Worm (Caenorhabditis elegans) whole organism, L4 larva: ENCODE results near the gene pak-1.

Source experiments
- Y105C5A.15 ChIP-seq: fragments of 200-800 bp; sonication (Bioruptor generic); IDR thresholded peaks from 2 replicates; pipeline ENCODE4 v1.3.6; 2022; ENCODE audit warnings: missing genetic modification characterization, missing compliant biosample characterization
- Y48G9A.11 ChIP-seq: fragments of 200-800 bp; sonication (Bioruptor generic); IDR thresholded peaks from 2 replicates; pipeline ENCODE4 v1.3.6; 2022; ENCODE audit warnings: missing genetic modification reagents, missing genetic modification characterization, missing compliant biosample characterization
- ZK337.2 ChIP-seq: fragments of 200-800 bp; sonication (Bioruptor generic); IDR thresholded peaks from 2 replicates; pipeline ENCODE4 v1.3.6; 2022; ENCODE audit warnings: missing genetic modification reagents, missing genetic modification characterization, missing compliant biosample characterization
- ZK546.5 ChIP-seq, 2 experiments: sonication (generic microtip); optimal IDR thresholded peaks; 2 replicates each; lab custom pipeline; 2017; ENCODE audit warnings: missing biosample characterization in 2 of 2, missing genetic modification characterization in 2 of 2
- aha-1 ChIP-seq: fragments of 150-350 bp; peaks from one replicate; lab custom pipeline; 2014; ENCODE audit warnings: missing biosample characterization, missing genetic modification characterization
- ceh-44 ChIP-seq: fragments of 200-800 bp; sonication (Bioruptor generic); IDR thresholded peaks from 2 replicates; pipeline ENCODE4 v1.3.6; 2022; ENCODE audit warnings: missing genetic modification reagents, missing genetic modification characterization, missing compliant biosample characterization
- ces-1 ChIP-seq: fragments of 150-350 bp; sonication (generic microtip); optimal IDR thresholded peaks from 4 replicates; lab custom pipeline; 2014; ENCODE audit warnings: missing biosample characterization, missing genetic modification reagents, missing genetic modification characterization
- cey-2 ChIP-seq: sonication (generic microtip); optimal IDR thresholded peaks from 3 replicates; lab custom pipeline; 2017; ENCODE audit warnings: missing genetic modification characterization, mild to moderate bottlenecking, missing compliant biosample characterization, antibody characterized with exemption, borderline replicate concordance; ENCODE audit not compliant: insufficient read depth
- daf-16 ChIP-seq, 3 experiments: sonication (generic microtip); optimal IDR thresholded peaks; 2 replicates each; lab custom pipeline; 2016 to 2017; ENCODE audit warnings: missing genetic modification characterization in 3 of 3, missing genetic modification reagents in 3 of 3, mild to moderate bottlenecking in 2 of 3, missing compliant biosample characterization in 2 of 3, missing biosample characterization in 1 of 3, moderate library complexity in 1 of 3
- dmd-6 ChIP-seq: fragments of 200-800 bp; sonication (Bioruptor generic); IDR thresholded peaks from 2 replicates; pipeline ENCODE4 v1.3.6; 2022; ENCODE audit warnings: missing genetic modification reagents, missing genetic modification characterization, missing compliant biosample characterization
- dmd-9 ChIP-seq: fragments of 200-800 bp; sonication (Bioruptor generic); IDR thresholded peaks from 2 replicates; pipeline ENCODE4 v1.3.6; 2022; ENCODE audit warnings: missing genetic modification reagents, missing genetic modification characterization, missing compliant biosample characterization
- dve-1 ChIP-seq: sonication (generic microtip); optimal IDR thresholded peaks from 2 replicates; lab custom pipeline; 2017; ENCODE audit warnings: antibody characterized with exemption, mild to moderate bottlenecking, missing genetic modification characterization, missing compliant biosample characterization; ENCODE audit not compliant: insufficient read depth
- egl-27 ChIP-seq: sonication (generic microtip); optimal IDR thresholded peaks from 3 replicates; lab custom pipeline; 2017; ENCODE audit warnings: missing biosample characterization, missing genetic modification reagents, missing genetic modification characterization
- fkh-10 ChIP-seq: fragments of 150-350 bp; optimal IDR thresholded peaks from 2 replicates; lab custom pipeline; 2014; ENCODE audit warnings: missing biosample characterization, missing genetic modification reagents, missing genetic modification characterization
- gei-8 ChIP-seq: fragments of 200-800 bp; sonication (Bioruptor generic); optimal IDR thresholded peaks from 2 replicates; lab custom pipeline; 2018; ENCODE audit warnings: mild to moderate bottlenecking, missing genetic modification characterization, missing compliant biosample characterization
- hlh-11 ChIP-seq: fragments of 200-800 bp; sonication (Bioruptor generic); optimal IDR thresholded peaks from 2 replicates; lab custom pipeline; 2018; ENCODE audit warnings: mild to moderate bottlenecking, missing genetic modification characterization, missing compliant biosample characterization
- hlh-30 ChIP-seq: sonication (generic microtip); optimal IDR thresholded peaks from 2 replicates; lab custom pipeline; 2017; ENCODE audit warnings: antibody characterized with exemption, mild to moderate bottlenecking, missing genetic modification characterization, missing compliant biosample characterization; ENCODE audit not compliant: insufficient read depth
- lin-13 ChIP-seq: fragments of 150-350 bp; optimal IDR thresholded peaks from 2 replicates; lab custom pipeline; 2014; ENCODE audit warnings: missing biosample characterization, missing genetic modification reagents, missing genetic modification characterization
- lin-38 ChIP-seq: fragments of 200-800 bp; sonication (Bioruptor generic); IDR thresholded peaks from 2 replicates; pipeline ENCODE4 v1.3.6; 2022; ENCODE audit warnings: missing genetic modification reagents, missing genetic modification characterization, missing compliant biosample characterization
- madf-5 ChIP-seq, 2 experiments: fragments of 200-800 bp; sonication (Bioruptor generic); IDR thresholded peaks; 2 replicates each; pipeline ENCODE4 v1.3.6; 2022; ENCODE audit warnings: missing compliant biosample characterization in 2 of 2, missing genetic modification characterization in 2 of 2
- mdl-1 ChIP-seq, 2 experiments: fragments of 150-350 bp in 1 of 2; sonication (generic microtip) in 1 of 2; optimal IDR thresholded peaks; 2 replicates each; lab custom pipeline; 2014 to 2017; ENCODE audit warnings: missing biosample characterization in 2 of 2, missing genetic modification characterization in 2 of 2
- mep-1 ChIP-seq: fragments of 150-350 bp; sonication (generic microtip); optimal IDR thresholded peaks from 3 replicates; lab custom pipeline; 2014; ENCODE audit warnings: missing biosample characterization, missing genetic modification characterization
- nhr-10 ChIP-seq: fragments of 150-350 bp; optimal IDR thresholded peaks from 2 replicates; lab custom pipeline; 2014; ENCODE audit warnings: missing biosample characterization, missing genetic modification characterization
- nhr-102 ChIP-seq: sonication (generic microtip); optimal IDR thresholded peaks from 2 replicates; lab custom pipeline; 2016; ENCODE audit warnings: mild to moderate bottlenecking, missing genetic modification characterization, moderate library complexity, missing compliant biosample characterization
- nhr-25 ChIP-seq: sonication (generic microtip); optimal IDR thresholded peaks from 2 replicates; lab custom pipeline; 2017; ENCODE audit warnings: missing genetic modification characterization, mild to moderate bottlenecking, missing compliant biosample characterization, antibody characterized with exemption, moderate library complexity, borderline replicate concordance; ENCODE audit not compliant: insufficient read depth
- nhr-28 ChIP-seq: fragments of 150-350 bp; optimal IDR thresholded peaks from 2 replicates; lab custom pipeline; 2014; ENCODE audit warnings: missing biosample characterization, missing genetic modification characterization
- nhr-48 ChIP-seq: sonication (generic microtip); optimal IDR thresholded peaks from 2 replicates; lab custom pipeline; 2016; ENCODE audit warnings: mild to moderate bottlenecking, missing genetic modification characterization, missing compliant biosample characterization
- pha-4 ChIP-seq, 2 experiments: fragments of 150-350 bp in 1 of 2; fragments of 200-800 bp in 1 of 2; sonication (Bioruptor generic) in 1 of 2; IDR thresholded peaks in 1 of 2; optimal IDR thresholded peaks in 1 of 2; 2 replicates each; pipeline versions ENCODE4 v1.3.6 to Lab custom; 2014 to 2022; ENCODE audit warnings: missing genetic modification characterization in 2 of 2, missing genetic modification reagents in 2 of 2, missing biosample characterization in 1 of 2, missing compliant biosample characterization in 1 of 2
- php-3 ChIP-seq: fragments of 200-800 bp; sonication (Bioruptor generic); IDR thresholded peaks from 2 replicates; pipeline ENCODE4 v1.3.6; 2022; ENCODE audit warnings: missing genetic modification reagents, missing genetic modification characterization, missing compliant biosample characterization
- pqm-1 ChIP-seq: sonication (generic microtip); optimal IDR thresholded peaks from 2 replicates; lab custom pipeline; 2017; ENCODE audit warnings: missing biosample characterization, missing genetic modification characterization
- rbr-2 ChIP-seq: sonication (generic microtip); optimal IDR thresholded peaks from 2 replicates; lab custom pipeline; 2016; ENCODE audit warnings: missing genotype, missing genetic modification characterization, missing compliant biosample characterization
- saeg-2 ChIP-seq: fragments of 200-800 bp; sonication (Bioruptor generic); IDR thresholded peaks from 2 replicates; pipeline ENCODE4 v1.3.6; 2022; ENCODE audit warnings: missing genetic modification reagents, missing genetic modification characterization, missing compliant biosample characterization
- sdz-12 ChIP-seq: fragments of 200-800 bp; sonication (Bioruptor generic); optimal IDR thresholded peaks from 2 replicates; lab custom pipeline; 2018; ENCODE audit warnings: mild to moderate bottlenecking, missing genetic modification characterization, missing compliant biosample characterization
- spr-1 ChIP-seq: sonication (generic microtip); optimal IDR thresholded peaks from 2 replicates; lab custom pipeline; 2016; ENCODE audit warnings: mild to moderate bottlenecking, missing genetic modification characterization, missing compliant biosample characterization
- spr-3 ChIP-seq: fragments of 200-800 bp; sonication (Bioruptor generic); optimal IDR thresholded peaks from 2 replicates; lab custom pipeline; 2018; ENCODE audit warnings: mild to moderate bottlenecking, missing genetic modification characterization, missing compliant biosample characterization
- unc-130 ChIP-seq: sonication (generic microtip); optimal IDR thresholded peaks from 2 replicates; lab custom pipeline; 2016; ENCODE audit warnings: missing genetic modification reagents, missing genetic modification characterization, missing compliant biosample characterization
- unc-62 ChIP-seq, 3 experiments: fragments of 150-350 bp in 1 of 3; sonication (generic microtip); optimal IDR thresholded peaks in 2 of 3; peaks in 1 of 3; 1 replicate in 1 of 3; 2 replicates in 2 of 3; lab custom pipeline; 2014 to 2017; ENCODE audit warnings: missing biosample characterization in 3 of 3, missing genetic modification characterization in 3 of 3, missing genetic modification reagents in 3 of 3, missing genotype in 1 of 3
- vab-7 ChIP-seq: fragments of 200-800 bp; sonication (Bioruptor generic); IDR thresholded peaks from 2 replicates; pipeline ENCODE4 v1.3.6; 2022; ENCODE audit warnings: missing genetic modification reagents, missing genetic modification characterization, missing compliant biosample characterization
- zip-2 ChIP-seq: fragments of 150-350 bp; optimal IDR thresholded peaks from 2 replicates; lab custom pipeline; 2014; ENCODE audit warnings: missing biosample characterization, missing genetic modification characterization
- ztf-7 ChIP-seq: fragments of 150-350 bp; optimal IDR thresholded peaks from 2 replicates; lab custom pipeline; 2014; ENCODE audit warnings: missing biosample characterization, missing genetic modification characterization

The pak-1 gene

DNA sequence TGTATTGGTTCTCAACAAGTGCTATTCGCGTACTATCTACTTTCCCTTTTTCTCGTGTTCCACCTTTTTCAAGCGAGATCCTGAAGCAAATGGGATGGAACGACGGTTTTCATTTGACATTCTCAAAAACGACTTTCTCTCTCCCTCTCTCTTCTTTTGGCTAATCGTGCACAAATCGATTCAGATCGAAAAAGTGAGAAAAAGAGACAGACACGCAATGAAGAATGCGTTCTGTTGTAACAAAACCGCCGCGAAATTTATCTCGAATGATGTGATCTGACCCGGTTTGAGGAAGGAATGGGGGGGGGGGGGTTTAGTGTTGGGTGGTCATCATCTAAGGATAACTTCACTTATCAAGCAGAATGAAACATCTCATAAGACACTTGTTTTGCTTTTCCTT is 16.0 kb upstream of the pak-1 start:
- TF ChIP-seq ceh-44 (GFP tag; lab: Robert Waterston, UW) (no peak), nhr-25 (no peak), dmd-9 (no peak), hlh-11 (tag; lab: Kevin White, UChicago) (peak; percentile 25), ZK546.5 (tag; optimal IDR thresholded peaks at IDR 0.05; lab: Kevin White, UChicago) (no peak), egl-27 (tag; lab: Kevin White, UChicago) (no peak), spr-1 (tag; lab: Kevin White, UChicago) (no peak), cey-2 (tag; lab: Kevin White, UChicago) (no peak), mdl-1 (tag; optimal IDR thresholded peaks at IDR 0.05; lab: Kevin White, UChicago) (peak in 1 of 2 experiments; percentile 23), ZK337.2 (GFP tag; lab: Robert Waterston, UW) (no peak), fkh-10 (GFP tag; lab: Kevin White, UChicago) (no peak), lin-38 (GFP tag; lab: Robert Waterston, UW) (no peak), hlh-30 (tag; lab: Kevin White, UChicago) (peak; percentile 9), rbr-2 (no peak), pha-4 (GFP tag; IDR thresholded peaks at IDR 0.05; lab: Robert Waterston, UW) (no peak), pha-4 (tag; optimal IDR thresholded peaks at IDR 0.05; lab: Kevin White, UChicago) (no peak), unc-130 (GFP tag; lab: Kevin White, UChicago) (no peak), madf-5 (GFP tag; IDR thresholded peaks at IDR 0.05; lab: Robert Waterston, UW) (no peak), php-3 (GFP tag; lab: Robert Waterston, UW) (no peak), lin-13 (no peak), sdz-12 (GFP tag; lab: Kevin White, UChicago) (no peak), ces-1 (GFP tag; lab: Kevin White, UChicago) (no peak)

DNA sequence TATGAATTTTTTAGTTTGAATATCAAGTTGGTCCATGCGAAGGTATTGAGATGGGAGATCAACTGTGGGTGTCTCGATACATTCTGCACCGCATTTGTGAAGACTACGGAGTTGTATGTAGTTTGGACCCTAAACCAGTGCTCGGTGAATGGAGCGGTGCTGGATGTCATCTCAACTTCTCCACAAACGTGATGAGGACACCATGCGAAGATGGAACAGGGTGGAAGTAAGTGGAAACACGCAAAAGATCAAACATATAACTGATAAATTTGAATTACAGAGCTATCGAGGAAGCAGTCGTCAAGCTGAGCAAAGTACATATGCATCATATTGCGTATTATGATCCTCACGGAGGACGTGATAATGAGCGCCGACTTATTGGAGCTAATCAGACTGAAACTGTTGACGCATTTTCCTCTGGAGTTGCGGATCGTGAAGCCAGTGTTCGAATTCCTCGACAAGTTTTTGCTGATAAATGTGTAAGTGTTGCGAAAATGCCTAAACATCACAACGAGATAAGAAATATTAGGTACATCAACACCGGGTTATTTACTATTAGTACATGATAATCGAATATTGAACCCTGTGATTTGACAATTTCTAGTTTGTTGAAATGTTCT is 10.9 kb upstream of the pak-1 start:
- TF ChIP-seq saeg-2 (GFP tag; lab: Robert Waterston, UW): no peak
- TF ChIP-seq nhr-48 (tag; lab: Kevin White, UChicago): peak; percentile 77
- TF ChIP-seq nhr-28 (tag; lab: Kevin White, UChicago): peak; percentile 47
- peak; percentile 49 for TF ChIP-seq nhr-10 (tag; lab: Kevin White, UChicago)
- TF ChIP-seq hlh-11 (tag; lab: Kevin White, UChicago): peak; percentile 64
- no peak for TF ChIP-seq Y105C5A.15 (GFP tag; lab: Robert Waterston, UW)
- peak; percentile 94 for TF ChIP-seq aha-1 (tag; lab: Kevin White, UChicago)
- TF ChIP-seq mep-1: peak; percentile 12
- no peak for TF ChIP-seq ZK337.2 (GFP tag; lab: Robert Waterston, UW)
- peak in 1 of 2 experiments; percentile 92 for TF ChIP-seq unc-62 (GFP tag; optimal IDR thresholded peaks at IDR 0.05 in 1 of 2; lab: Kevin White, UChicago)
- TF ChIP-seq unc-62 (tag; optimal IDR thresholded peaks at IDR 0.05; lab: Kevin White, UChicago): no peak
- TF ChIP-seq ztf-7 (tag; lab: Kevin White, UChicago): peak; percentile 91
- peak; percentile 55 for TF ChIP-seq dmd-6 (GFP tag; lab: Robert Waterston, UW)
- no peak for TF ChIP-seq spr-3
- TF ChIP-seq vab-7: no peak
- TF ChIP-seq Y48G9A.11 (GFP tag; lab: Robert Waterston, UW): no peak
- peak; percentile 51 for TF ChIP-seq pqm-1 (tag; lab: Kevin White, UChicago)
- peak; percentile 72 for TF ChIP-seq dve-1 (tag; lab: Kevin White, UChicago)
- no peak for TF ChIP-seq gei-8
- no peak for TF ChIP-seq daf-16 (GFP tag; optimal IDR thresholded peaks at IDR 0.05; lab: Kevin White, UChicago)
- TF ChIP-seq daf-16 (tag; optimal IDR thresholded peaks at IDR 0.05; lab: Kevin White, UChicago): peak; percentile 88
- TF ChIP-seq nhr-102 (tag; lab: Kevin White, UChicago): peak; percentile 20
- TF ChIP-seq zip-2: no peak
- no peak for TF ChIP-seq ces-1 (GFP tag; lab: Kevin White, UChicago)
